Fruit fly (Drosophila melanogaster) whole organism: ENCODE measurements around the gene alpha-Est4.

Experiments used
- CG8478 ChIP-seq: fragments of >200 bp; optimal IDR thresholded peaks from 2 replicates; lab custom pipeline; 2018; ENCODE audit warnings: inconsistent platforms
- Dll ChIP-seq: fragments of >200 bp; optimal IDR thresholded peaks from 2 replicates; lab custom pipeline; 2017
- EcR ChIP-seq, 2 experiments: fragments of >200 bp; optimal IDR thresholded peaks; 2 replicates each; lab custom pipeline; 2017; ENCODE audit warnings: missing biosample characterization in 2 of 2, missing genetic modification characterization in 2 of 2, missing genetic modification reagents in 2 of 2
- pan ChIP-seq: fragments of >200 bp; optimal IDR thresholded peaks from 2 replicates; lab custom pipeline; 2017
- psq ChIP-seq: fragments of >200 bp; optimal IDR thresholded peaks from 2 replicates; lab custom pipeline; 2017
- usp ChIP-seq: fragments of >200 bp; optimal IDR thresholded peaks from 2 replicates; lab custom pipeline; 2017; ENCODE audit warnings: missing biosample characterization, missing genetic modification characterization, mixed read lengths

alpha-Est4 gene

DNA sequence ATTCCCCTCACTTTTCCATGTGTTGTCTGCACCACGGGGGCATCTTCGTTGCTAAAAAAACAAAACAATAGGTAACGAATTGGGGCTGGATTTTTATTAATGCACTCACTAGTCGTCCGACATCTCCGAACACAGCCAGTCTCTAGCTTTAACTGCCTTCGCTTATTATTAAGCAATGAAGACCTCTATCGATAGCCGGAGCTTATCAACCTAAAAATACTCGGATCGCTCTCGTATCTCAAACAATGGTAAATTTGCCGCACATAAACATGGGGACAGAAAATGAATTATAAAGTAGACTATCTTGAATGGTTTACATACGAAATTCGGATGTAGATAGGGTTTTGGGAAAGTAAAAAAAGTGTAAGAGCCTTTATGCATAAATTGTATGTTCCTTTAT, at the start of gene alpha-Est4:
Gene alpha-Est4, minus strand, starts transcription at position 181 of the 400 bp plus-strand sequence.
- TF ChIP-seq Dll (lab: Kevin White, UChicago) (no peak), EcR (GFP tag; optimal IDR thresholded peaks at IDR 0.05; lab: Kevin White, UChicago) (no peak), CG8478 (lab: Kevin White, UChicago) (no peak), psq (lab: Kevin White, UChicago) (no peak), pan (lab: Kevin White, UChicago) (no peak), usp (GFP tag; lab: Kevin White, UChicago) (no peak)

- TF ChIP-seq pan (lab: Kevin White, UChicago) (no peak), CG8478 (lab: Kevin White, UChicago) (no peak), Dll (lab: Kevin White, UChicago) (no peak), EcR (GFP tag; optimal IDR thresholded peaks at IDR 0.05; lab: Kevin White, UChicago) (no peak)
Measured at dm6 chr3R:7572237-7572636, 33.8 kb upstream of the alpha-Est4 start.

DNA sequence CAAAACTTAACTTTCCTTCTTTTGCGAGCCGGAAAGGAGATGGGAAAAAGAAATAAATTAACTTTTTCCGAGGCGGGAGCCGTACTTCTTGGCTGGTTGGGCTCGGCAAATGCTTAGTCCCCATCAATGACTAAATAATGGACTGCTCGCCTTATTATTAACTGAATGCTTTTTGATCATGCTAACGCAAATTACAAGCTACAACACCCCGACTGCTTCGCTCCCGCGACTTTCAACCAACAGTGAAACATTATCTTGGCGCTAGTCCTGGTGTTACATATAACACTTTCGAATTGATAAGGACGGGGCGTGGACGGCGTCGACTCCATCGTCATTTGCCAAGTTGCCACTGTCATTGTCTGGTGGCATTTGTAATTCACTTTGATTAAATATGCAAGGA, 13.3 kb upstream of the alpha-Est4 start, which contains the start of gene CG45545:
Gene CG45545, plus strand, starts transcription at position 301 of the 400 bp plus-strand sequence.
- TF ChIP-seq CG8478 (lab: Kevin White, UChicago) (no peak), psq (lab: Kevin White, UChicago) (no peak), Dll (lab: Kevin White, UChicago) (no peak), pan (lab: Kevin White, UChicago) (no peak), EcR (GFP tag; optimal IDR thresholded peaks at IDR 0.05; lab: Kevin White, UChicago) (no peak), usp (GFP tag; lab: Kevin White, UChicago) (no peak)

DNA sequence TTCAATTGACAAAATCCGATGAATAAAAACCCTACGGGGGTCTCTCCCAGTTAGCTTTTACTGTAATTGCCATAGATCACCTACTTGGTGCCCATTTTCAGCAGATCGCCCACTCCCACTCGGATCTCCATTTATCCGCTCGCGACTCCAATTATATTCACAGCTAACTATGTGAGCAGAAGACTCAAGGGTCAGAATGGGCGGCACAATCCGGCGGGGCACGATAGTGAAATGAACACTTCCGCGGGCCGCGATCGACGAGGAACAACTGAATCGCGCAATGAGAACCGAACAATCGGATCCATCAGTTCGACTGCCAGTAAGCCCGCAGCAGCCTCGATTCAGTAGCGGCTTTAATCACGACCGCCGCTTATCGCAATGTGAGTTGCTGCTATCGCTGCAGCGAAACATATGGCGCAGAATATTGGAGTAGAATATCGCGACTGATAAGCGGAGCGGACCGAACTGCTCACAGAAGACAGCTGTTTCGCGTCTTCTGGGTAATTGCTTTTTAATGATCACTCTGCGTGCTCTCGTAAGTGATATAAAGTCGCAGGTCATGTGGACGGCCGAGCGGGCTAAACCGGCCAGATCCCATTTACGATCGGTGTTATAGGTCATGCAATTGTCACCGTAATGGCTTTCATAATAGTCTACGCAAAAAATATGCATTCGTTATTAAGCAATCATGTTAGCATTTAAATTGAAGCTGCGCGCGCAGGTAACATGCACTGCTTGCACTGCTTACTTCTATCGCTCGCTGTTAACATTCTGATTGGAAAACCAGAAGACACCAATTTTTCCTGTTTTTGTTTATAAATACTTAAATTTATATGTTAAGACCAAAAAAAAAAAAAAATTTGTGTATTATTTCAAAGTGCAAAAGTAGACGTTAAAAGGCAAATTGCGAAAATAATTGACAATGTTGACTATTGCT, 10.7 kb upstream of the alpha-Est4 start, which contains the start of gene alpha-Est1:
Gene alpha-Est1, minus strand, starts transcription at position 317 of the 937 bp plus-strand sequence.
- TF ChIP-seq pan (lab: Kevin White, UChicago) (no peak), usp (GFP tag; lab: Kevin White, UChicago) (no peak), psq (lab: Kevin White, UChicago) (no peak), CG8478 (lab: Kevin White, UChicago) (no peak), Dll (lab: Kevin White, UChicago) (no peak), EcR (GFP tag; optimal IDR thresholded peaks at IDR 0.05; lab: Kevin White, UChicago) (no peak)

- TF ChIP-seq Dll (lab: Kevin White, UChicago), result no peak
Measured at dm6 chr3R:7541145-7541860, 2.9 kb upstream of the alpha-Est4 start, which contains the start of the genes alpha-Est3 and alpha-Est2. Gene alpha-Est3, minus strand, starts transcription at chr3R:7541631. Gene alpha-Est2, plus strand, starts transcription at chr3R:7541810.

DNA sequence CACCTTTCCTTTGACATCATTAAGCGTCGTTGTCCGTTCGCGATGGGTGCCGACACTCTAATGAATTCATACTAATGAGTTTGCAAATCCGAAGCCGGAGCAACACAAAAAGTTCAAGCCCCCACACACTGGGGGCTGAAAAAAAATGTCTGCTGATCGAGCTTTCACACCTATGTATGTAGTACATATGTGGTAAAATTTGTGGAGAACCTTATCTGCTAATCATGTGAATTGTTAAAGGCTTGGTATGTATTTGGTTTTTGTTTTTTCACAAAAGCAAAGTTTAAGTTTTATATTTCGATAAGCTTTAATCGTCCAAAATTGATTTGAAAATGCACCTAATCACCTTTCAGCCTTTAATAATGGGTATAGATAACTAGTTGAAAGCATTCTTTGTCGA, 2.1 kb downstream of the alpha-Est4 start, which contains the start of gene alpha-Est5:
Gene alpha-Est5, minus strand, starts transcription at position 110 of the 400 bp plus-strand sequence.
- no peak for TF ChIP-seq usp (GFP tag; lab: Kevin White, UChicago)
- TF ChIP-seq EcR (GFP tag; optimal IDR thresholded peaks at IDR 0.05; lab: Kevin White, UChicago), result no peak
- TF ChIP-seq psq (lab: Kevin White, UChicago), result no peak
- no peak for TF ChIP-seq pan (lab: Kevin White, UChicago)
- no peak for TF ChIP-seq CG8478 (lab: Kevin White, UChicago)
- TF ChIP-seq Dll (lab: Kevin White, UChicago), result no peak

dm6 chr3R:7535606-7536005, 2.8 kb downstream of the alpha-Est4 start:
- no peak for TF ChIP-seq psq (lab: Kevin White, UChicago)
- TF ChIP-seq CG8478 (lab: Kevin White, UChicago), result no peak
- no peak for TF ChIP-seq pan (lab: Kevin White, UChicago)
- TF ChIP-seq EcR (GFP tag; optimal IDR thresholded peaks at IDR 0.05; lab: Kevin White, UChicago), result no peak
- no peak for TF ChIP-seq usp (GFP tag; lab: Kevin White, UChicago)
- no peak for TF ChIP-seq Dll (lab: Kevin White, UChicago)

DNA sequence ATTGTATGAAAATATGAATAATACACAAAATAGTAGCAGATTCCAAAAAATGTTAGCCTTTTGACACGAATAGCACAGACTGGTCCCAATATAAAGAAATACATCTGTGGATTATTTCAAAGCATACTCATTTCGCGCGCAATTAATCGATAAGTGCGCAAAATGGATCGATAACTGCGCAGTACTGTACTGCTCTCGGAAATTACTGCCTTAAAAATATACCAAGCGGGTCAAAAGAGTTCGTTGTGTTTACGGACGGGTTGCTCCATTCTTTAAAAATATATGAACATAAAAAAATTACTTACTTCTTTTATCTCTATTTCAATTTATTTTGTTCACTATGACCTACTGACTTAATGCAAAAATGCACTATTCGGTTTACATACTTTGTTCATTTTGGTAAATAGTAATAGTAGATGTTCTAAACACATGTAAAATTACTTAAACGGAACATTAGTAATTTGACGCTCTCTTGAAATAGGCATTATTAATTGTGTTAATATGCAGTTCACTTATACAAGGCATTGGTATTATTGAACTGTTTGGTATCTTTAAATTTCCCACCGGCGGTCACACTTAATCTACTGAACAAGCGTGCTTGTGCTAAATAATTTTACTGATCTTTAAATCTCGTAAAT, 8.1 kb downstream of the alpha-Est4 start, which contains the start of the genes Rtnl2 and alphaTub84D:
Gene Rtnl2, minus strand, starts transcription at position 58 of the 638 bp plus-strand sequence.
Gene alphaTub84D, plus strand, starts transcription at position 570 of the 638 bp plus-strand sequence.
- TF ChIP-seq psq (lab: Kevin White, UChicago) (no peak), Dll (lab: Kevin White, UChicago) (no peak), EcR (GFP tag; optimal IDR thresholded peaks at IDR 0.05; lab: Kevin White, UChicago) (no peak), usp (GFP tag; lab: Kevin White, UChicago) (no peak), pan (lab: Kevin White, UChicago) (no peak), CG8478 (lab: Kevin White, UChicago) (no peak)

dm6 chr3R:7528677-7529076, 9.7 kb downstream of the alpha-Est4 start, which contains the start of gene alpha-Est6:
Gene alpha-Est6, minus strand, starts transcription at chr3R:7528777.
- TF ChIP-seq Dll (lab: Kevin White, UChicago) (no peak), CG8478 (lab: Kevin White, UChicago) (no peak), EcR (GFP tag; optimal IDR thresholded peaks at IDR 0.05; lab: Kevin White, UChicago) (no peak), usp (GFP tag; lab: Kevin White, UChicago) (no peak), pan (lab: Kevin White, UChicago) (no peak), psq (lab: Kevin White, UChicago) (no peak)

dm6 chr3R:7524160-7524559, 14.3 kb downstream of the alpha-Est4 start:
- TF ChIP-seq Dll (lab: Kevin White, UChicago), result no peak
- TF ChIP-seq usp (GFP tag; lab: Kevin White, UChicago), result no peak
- no peak for TF ChIP-seq CG8478 (lab: Kevin White, UChicago)
- TF ChIP-seq pan (lab: Kevin White, UChicago), result no peak
- no peak for TF ChIP-seq psq (lab: Kevin White, UChicago)
- TF ChIP-seq EcR (GFP tag; optimal IDR thresholded peaks at IDR 0.05; lab: Kevin White, UChicago), result no peak
